Worm (Caenorhabditis elegans) whole organism, L4 larva: ENCODE measurements around the gene cyp-13A2.

Experiments used
- R02D3.7 ChIP-seq: fragments of 150-350 bp; sonication (generic microtip); optimal IDR thresholded peaks from 3 replicates; lab custom pipeline; 2014; ENCODE audit warnings: missing biosample characterization, missing genetic modification characterization
- T26A8.4 ChIP-seq: fragments of 200-800 bp; sonication (Bioruptor generic); IDR thresholded peaks from 2 replicates; pipeline ENCODE4 v1.3.6; 2022; ENCODE audit warnings: missing genetic modification characterization, missing compliant biosample characterization
- Y48G9A.11 ChIP-seq: fragments of 200-800 bp; sonication (Bioruptor generic); IDR thresholded peaks from 2 replicates; pipeline ENCODE4 v1.3.6; 2022; ENCODE audit warnings: missing genetic modification reagents, missing genetic modification characterization, missing compliant biosample characterization
- Y5F2A.4 ChIP-seq: fragments of 200-800 bp; sonication (Bioruptor generic); optimal IDR thresholded peaks from 2 replicates; lab custom pipeline; 2018; ENCODE audit warnings: mild to moderate bottlenecking, missing genetic modification characterization, missing compliant biosample characterization
- Y75B8A.6 ChIP-seq: fragments of 200-800 bp; sonication (Bioruptor generic); IDR thresholded peaks from 2 replicates; pipeline ENCODE4 v1.3.6; 2022; ENCODE audit warnings: missing genetic modification reagents, missing genetic modification characterization, missing compliant biosample characterization
- aha-1 ChIP-seq: fragments of 150-350 bp; peaks from one replicate; lab custom pipeline; 2014; ENCODE audit warnings: missing biosample characterization, missing genetic modification characterization
- ceh-20 ChIP-seq: fragments of 200-800 bp; sonication (Bioruptor generic); IDR thresholded peaks from 2 replicates; pipeline ENCODE4 v1.3.6; 2022; ENCODE audit warnings: missing genetic modification reagents, missing genetic modification characterization, missing compliant biosample characterization
- ceh-28 ChIP-seq: fragments of 150-350 bp; optimal IDR thresholded peaks from 2 replicates; lab custom pipeline; 2014; ENCODE audit warnings: missing biosample characterization, missing genetic modification reagents, missing genetic modification characterization
- ces-1 ChIP-seq: fragments of 150-350 bp; sonication (generic microtip); optimal IDR thresholded peaks from 4 replicates; lab custom pipeline; 2014; ENCODE audit warnings: missing biosample characterization, missing genetic modification reagents, missing genetic modification characterization
- daf-12 ChIP-seq: fragments of 150-350 bp; optimal IDR thresholded peaks from 2 replicates; lab custom pipeline; 2014; ENCODE audit warnings: missing biosample characterization, missing genetic modification reagents, missing genetic modification characterization
- daf-16 ChIP-seq, 3 experiments: sonication (generic microtip); optimal IDR thresholded peaks; 2 replicates each; lab custom pipeline; 2016 to 2017; ENCODE audit warnings: missing genetic modification characterization in 3 of 3, missing genetic modification reagents in 3 of 3, mild to moderate bottlenecking in 2 of 3, missing compliant biosample characterization in 2 of 3, missing biosample characterization in 1 of 3, moderate library complexity in 1 of 3
- daf-19 ChIP-seq: fragments of 200-800 bp; sonication (Bioruptor generic); conservative IDR thresholded peaks from 2 replicates; pipeline ENCODE4 v1.3.6; 2022; ENCODE audit warnings: missing genetic modification characterization, missing compliant biosample characterization
- daf-8 ChIP-seq: fragments of 200-800 bp; sonication (Bioruptor generic); IDR thresholded peaks from 2 replicates; pipeline ENCODE4 v1.3.6; 2022; ENCODE audit warnings: missing genetic modification characterization, missing compliant biosample characterization
- dmd-6 ChIP-seq: fragments of 200-800 bp; sonication (Bioruptor generic); IDR thresholded peaks from 2 replicates; pipeline ENCODE4 v1.3.6; 2022; ENCODE audit warnings: missing genetic modification reagents, missing genetic modification characterization, missing compliant biosample characterization
- dve-1 ChIP-seq: sonication (generic microtip); optimal IDR thresholded peaks from 2 replicates; lab custom pipeline; 2017; ENCODE audit warnings: antibody characterized with exemption, mild to moderate bottlenecking, missing genetic modification characterization, missing compliant biosample characterization; ENCODE audit not compliant: insufficient read depth
- fkh-10 ChIP-seq: fragments of 150-350 bp; optimal IDR thresholded peaks from 2 replicates; lab custom pipeline; 2014; ENCODE audit warnings: missing biosample characterization, missing genetic modification reagents, missing genetic modification characterization
- hlh-11 ChIP-seq: fragments of 200-800 bp; sonication (Bioruptor generic); optimal IDR thresholded peaks from 2 replicates; lab custom pipeline; 2018; ENCODE audit warnings: mild to moderate bottlenecking, missing genetic modification characterization, missing compliant biosample characterization
- hlh-30 ChIP-seq: sonication (generic microtip); optimal IDR thresholded peaks from 2 replicates; lab custom pipeline; 2017; ENCODE audit warnings: antibody characterized with exemption, mild to moderate bottlenecking, missing genetic modification characterization, missing compliant biosample characterization; ENCODE audit not compliant: insufficient read depth
- hmg-1.1 ChIP-seq: fragments of 200-800 bp; sonication (Bioruptor generic); IDR thresholded peaks from 2 replicates; pipeline ENCODE4 v1.3.6; 2022; ENCODE audit warnings: missing genetic modification reagents, missing genetic modification characterization, missing compliant biosample characterization
- lim-7 ChIP-seq: fragments of 200-800 bp; sonication (Bioruptor generic); IDR thresholded peaks from 2 replicates; pipeline ENCODE4 v1.3.6; 2022; ENCODE audit warnings: missing genetic modification characterization, missing compliant biosample characterization
- lin-1 ChIP-seq: fragments of 200-800 bp; sonication (Bioruptor generic); IDR thresholded peaks from 2 replicates; pipeline ENCODE4 v1.3.6; 2022; ENCODE audit warnings: missing genetic modification reagents, missing genetic modification characterization, missing compliant biosample characterization
- lin-13 ChIP-seq: fragments of 150-350 bp; optimal IDR thresholded peaks from 2 replicates; lab custom pipeline; 2014; ENCODE audit warnings: missing biosample characterization, missing genetic modification reagents, missing genetic modification characterization
- lsy-2 ChIP-seq, 2 experiments: fragments of 150-350 bp in 1 of 2; sonication (generic microtip) in 1 of 2; optimal IDR thresholded peaks; 2 replicates each; lab custom pipeline; 2014 to 2017; ENCODE audit warnings: missing biosample characterization in 2 of 2, missing genetic modification characterization in 2 of 2
- madf-5 ChIP-seq, 2 experiments: fragments of 200-800 bp; sonication (Bioruptor generic); IDR thresholded peaks; 2 replicates each; pipeline ENCODE4 v1.3.6; 2022; ENCODE audit warnings: missing compliant biosample characterization in 2 of 2, missing genetic modification characterization in 2 of 2
- madf-9 ChIP-seq: fragments of 200-800 bp; sonication (Bioruptor generic); conservative IDR thresholded peaks from 2 replicates; pipeline ENCODE4 v1.3.6; 2022; ENCODE audit warnings: missing genetic modification reagents, missing genetic modification characterization, missing compliant biosample characterization
- mdl-1 ChIP-seq, 2 experiments: fragments of 150-350 bp in 1 of 2; sonication (generic microtip) in 1 of 2; optimal IDR thresholded peaks; 2 replicates each; lab custom pipeline; 2014 to 2017; ENCODE audit warnings: missing biosample characterization in 2 of 2, missing genetic modification characterization in 2 of 2
- mdt-29 ChIP-seq: fragments of 200-800 bp; sonication (Bioruptor generic); IDR thresholded peaks from 2 replicates; pipeline ENCODE4 v1.3.6; 2022; ENCODE audit warnings: missing genetic modification reagents, missing genetic modification characterization, missing compliant biosample characterization
- mes-2 ChIP-seq: sonication (generic microtip); optimal IDR thresholded peaks from 2 replicates; lab custom pipeline; 2016; ENCODE audit warnings: missing genotype, mild to moderate bottlenecking, missing genetic modification characterization, missing compliant biosample characterization; ENCODE audit not compliant: poor library complexity, severe bottlenecking
- mxl-2 ChIP-seq: fragments of 200-800 bp; sonication (Bioruptor generic); conservative IDR thresholded peaks from 2 replicates; pipeline ENCODE4 v1.3.6; 2022; ENCODE audit warnings: missing genetic modification reagents, missing genetic modification characterization, missing compliant biosample characterization
- mxl-3 ChIP-seq: fragments of 200-800 bp; sonication (Bioruptor generic); optimal IDR thresholded peaks from 2 replicates; lab custom pipeline; 2018; ENCODE audit warnings: mild to moderate bottlenecking, missing genetic modification characterization, missing compliant biosample characterization
- nhr-102 ChIP-seq: sonication (generic microtip); optimal IDR thresholded peaks from 2 replicates; lab custom pipeline; 2016; ENCODE audit warnings: mild to moderate bottlenecking, missing genetic modification characterization, moderate library complexity, missing compliant biosample characterization
- nhr-28 ChIP-seq: fragments of 150-350 bp; optimal IDR thresholded peaks from 2 replicates; lab custom pipeline; 2014; ENCODE audit warnings: missing biosample characterization, missing genetic modification characterization
- nhr-41 ChIP-seq: fragments of 200-800 bp; sonication (Bioruptor generic); IDR thresholded peaks from 2 replicates; pipeline ENCODE4 v1.3.6; 2022; ENCODE audit warnings: missing genetic modification reagents, missing genetic modification characterization, missing compliant biosample characterization
- nhr-48 ChIP-seq: sonication (generic microtip); optimal IDR thresholded peaks from 2 replicates; lab custom pipeline; 2016; ENCODE audit warnings: mild to moderate bottlenecking, missing genetic modification characterization, missing compliant biosample characterization
- nhr-77 ChIP-seq: fragments of 150-350 bp; optimal IDR thresholded peaks from 2 replicates; lab custom pipeline; 2014; ENCODE audit warnings: missing biosample characterization, missing genetic modification characterization
- pqm-1 ChIP-seq: sonication (generic microtip); optimal IDR thresholded peaks from 2 replicates; lab custom pipeline; 2017; ENCODE audit warnings: missing biosample characterization, missing genetic modification characterization
- saeg-2 ChIP-seq: fragments of 200-800 bp; sonication (Bioruptor generic); IDR thresholded peaks from 2 replicates; pipeline ENCODE4 v1.3.6; 2022; ENCODE audit warnings: missing genetic modification reagents, missing genetic modification characterization, missing compliant biosample characterization
- set-16 ChIP-seq: fragments of 200-800 bp; sonication (Bioruptor generic); IDR thresholded peaks from 2 replicates; pipeline ENCODE4 v1.3.6; 2022; ENCODE audit warnings: missing genetic modification reagents, missing genetic modification characterization, missing compliant biosample characterization
- tra-1 ChIP-seq: fragments of 200-800 bp; sonication (Bioruptor generic); IDR thresholded peaks from 2 replicates; pipeline ENCODE4 v1.3.6; 2022; ENCODE audit warnings: missing genetic modification reagents, missing genetic modification characterization, missing compliant biosample characterization
- unc-62 ChIP-seq, 3 experiments: fragments of 150-350 bp in 1 of 3; sonication (generic microtip); optimal IDR thresholded peaks in 2 of 3; peaks in 1 of 3; 1 replicate in 1 of 3; 2 replicates in 2 of 3; lab custom pipeline; 2014 to 2017; ENCODE audit warnings: missing biosample characterization in 3 of 3, missing genetic modification characterization in 3 of 3, missing genetic modification reagents in 3 of 3, missing genotype in 1 of 3
- zfp-2 ChIP-seq: sonication (generic microtip); optimal IDR thresholded peaks from 2 replicates; lab custom pipeline; 2016; ENCODE audit warnings: mild to moderate bottlenecking, missing genetic modification characterization, missing compliant biosample characterization
- zfp-3 ChIP-seq: fragments of 200-800 bp; sonication (Bioruptor generic); conservative IDR thresholded peaks from 2 replicates; pipeline ENCODE4 v1.3.6; 2022; ENCODE audit warnings: missing genetic modification reagents, missing genetic modification characterization, missing compliant biosample characterization
- ztf-7 ChIP-seq: fragments of 150-350 bp; optimal IDR thresholded peaks from 2 replicates; lab custom pipeline; 2014; ENCODE audit warnings: missing biosample characterization, missing genetic modification characterization

The cyp-13A2 gene

DNA sequence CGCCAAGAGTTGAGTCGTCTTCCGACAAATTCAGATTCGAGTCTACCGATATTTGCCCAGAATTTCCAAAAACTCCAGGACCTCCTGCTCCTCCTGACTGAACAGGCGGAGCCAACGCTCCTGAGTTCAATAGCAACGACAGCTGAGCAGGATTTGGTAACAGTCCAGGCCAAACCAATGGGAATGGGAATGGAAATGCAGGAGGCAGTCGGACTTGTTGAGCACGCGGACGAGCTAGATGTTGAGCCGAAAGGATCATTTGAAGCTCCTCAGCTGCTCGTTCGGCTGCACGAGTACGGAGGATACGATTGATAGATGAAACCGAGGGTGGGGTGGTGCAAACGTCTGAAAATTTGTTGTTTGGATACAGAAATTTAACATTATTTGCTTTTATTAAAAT, 39.5 kb upstream of the cyp-13A2 start:
- no peak for TF ChIP-seq daf-12 (tag; lab: Kevin White, UChicago)
- TF ChIP-seq zfp-2 (tag; lab: Kevin White, UChicago) = no peak
- peak; percentile 56 for TF ChIP-seq aha-1 (tag; lab: Kevin White, UChicago)
- no peak for TF ChIP-seq madf-5 (GFP tag; IDR thresholded peaks at IDR 0.05; lab: Robert Waterston, UW)

DNA sequence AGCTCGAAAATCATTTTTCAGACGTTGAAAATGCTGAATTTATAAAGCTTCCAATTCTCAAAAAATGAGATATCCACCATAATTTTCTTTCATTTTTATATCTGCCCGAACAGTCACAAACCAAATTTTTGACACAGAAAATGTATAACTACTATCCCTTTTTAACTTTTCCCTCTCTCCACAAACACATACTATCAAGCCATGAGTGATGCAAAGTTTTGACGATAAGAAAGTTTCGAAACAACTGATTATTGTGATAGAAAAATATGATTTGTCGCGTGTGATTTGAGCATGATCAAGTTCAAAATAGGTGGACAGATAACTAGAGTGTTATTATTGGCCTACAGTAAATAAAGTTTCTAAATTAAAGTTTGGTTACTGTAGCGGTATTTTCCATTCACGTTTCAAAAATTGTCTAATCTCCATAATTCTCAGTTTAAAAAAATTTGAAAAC, 20.1 kb upstream of the cyp-13A2 start, which contains the start of gene cyp-13A8:
Gene cyp-13A8, minus strand, starts transcription at position 51 of the 454 bp plus-strand sequence.
- TF ChIP-seq lsy-2 (tag; optimal IDR thresholded peaks at IDR 0.05; lab: Kevin White, UChicago) (no peak), aha-1 (tag; lab: Kevin White, UChicago) (peak; percentile 38), dmd-6 (peak; percentile 90), nhr-48 (tag; lab: Kevin White, UChicago) (no peak), mdl-1 (tag; optimal IDR thresholded peaks at IDR 0.05; lab: Kevin White, UChicago) (peak in 1 of 2 experiments; percentile 66), fkh-10 (GFP tag; lab: Kevin White, UChicago) (no peak), ztf-7 (tag; lab: Kevin White, UChicago) (no peak), nhr-28 (tag; lab: Kevin White, UChicago) (peak; percentile 78), mes-2 (tag; lab: Kevin White, UChicago) (no peak), tra-1 (GFP tag; lab: Robert Waterston, UW) (0 out of 2 replicates have a peak, but pooled peaks have one; percentile 29), ceh-20 (GFP tag; lab: Robert Waterston, UW) (no peak), unc-62 (GFP tag; optimal IDR thresholded peaks at IDR 0.05 in 1 of 2; lab: Kevin White, UChicago) (peak in 1 of 2 experiments; percentile 21), unc-62 (tag; optimal IDR thresholded peaks at IDR 0.05; lab: Kevin White, UChicago) (no peak), hmg-1.1 (GFP tag; lab: Robert Waterston, UW) (no peak), hlh-11 (tag; lab: Kevin White, UChicago) (peak; percentile 79), nhr-102 (tag; lab: Kevin White, UChicago) (peak; percentile 93), mxl-3 (GFP tag; lab: Kevin White, UChicago) (peak; percentile 56), pqm-1 (tag; lab: Kevin White, UChicago) (peak; percentile 91), daf-8 (GFP tag; lab: Robert Waterston, UW) (no peak), mdt-29 (GFP tag; lab: Robert Waterston, UW) (no peak), hlh-30 (tag; lab: Kevin White, UChicago) (peak; percentile 91), daf-19 (no peak), nhr-77 (tag; lab: Kevin White, UChicago) (peak; percentile 1), daf-16 (GFP tag; optimal IDR thresholded peaks at IDR 0.05; lab: Kevin White, UChicago) (no peak), daf-16 (tag; optimal IDR thresholded peaks at IDR 0.05; lab: Kevin White, UChicago) (peak; percentile 71), dve-1 (peak; percentile 68)

DNA sequence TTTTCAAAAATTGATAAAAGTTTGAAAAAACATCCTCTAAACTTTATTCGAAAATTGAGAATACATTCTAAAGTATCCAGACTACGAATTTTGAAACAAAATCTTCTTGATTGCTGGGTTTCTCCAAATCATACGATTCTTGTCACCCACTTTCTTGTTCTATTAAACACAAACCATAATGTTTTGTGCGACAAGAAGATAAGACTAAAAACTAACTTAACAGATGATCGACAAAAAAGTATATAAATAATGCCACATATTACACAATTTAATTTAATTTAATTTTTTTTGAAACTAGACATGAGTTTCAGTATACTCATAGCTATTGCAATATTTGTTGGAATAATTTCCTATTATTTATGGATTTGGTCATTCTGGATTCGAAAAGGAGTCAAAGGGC, 15.9 kb upstream of the cyp-13A2 start, which contains the start of gene cyp-13A7:
Gene cyp-13A7, plus strand, starts transcription at position 301 of the 400 bp plus-strand sequence.
- TF ChIP-seq Y75B8A.6 (GFP tag; lab: Robert Waterston, UW) (no peak), dmd-6 (peak; percentile 6; the same call in 1 of the 2 replicates), Y5F2A.4 (no peak), nhr-41 (GFP tag; lab: Robert Waterston, UW) (no peak), Y48G9A.11 (GFP tag; lab: Robert Waterston, UW) (no peak), lim-7 (GFP tag; lab: Robert Waterston, UW) (no peak), nhr-28 (tag; lab: Kevin White, UChicago) (peak; percentile 17)

DNA sequence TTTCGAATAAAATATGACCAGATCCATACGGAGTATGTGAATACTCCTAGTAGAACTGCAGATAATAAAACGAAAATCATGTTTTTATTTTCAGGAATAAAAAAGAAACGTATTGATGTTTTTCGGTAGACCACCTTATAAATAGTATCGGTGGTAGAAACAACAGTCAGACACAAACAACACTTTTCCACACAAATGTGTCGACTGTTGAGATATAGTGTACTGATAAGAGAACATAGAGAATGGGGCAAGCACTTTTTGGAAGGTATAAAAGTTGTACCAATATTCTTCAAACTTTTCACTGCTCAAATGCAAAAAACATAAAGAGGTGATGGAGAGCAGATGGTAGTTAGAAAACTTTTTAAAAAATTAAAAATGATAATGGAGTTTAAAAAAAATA, 15.2 kb upstream of the cyp-13A2 start, which contains the start of gene cyp-13A6:
Gene cyp-13A6, minus strand, starts transcription at position 180 of the 400 bp plus-strand sequence.
- TF ChIP-seq ces-1 (GFP tag; lab: Kevin White, UChicago) = no peak
- no peak for TF ChIP-seq zfp-3
- no peak for TF ChIP-seq madf-9 (GFP tag; lab: Robert Waterston, UW)
- no peak for TF ChIP-seq lin-13 (GFP tag; lab: Kevin White, UChicago)
- no peak for TF ChIP-seq daf-16 (GFP tag; optimal IDR thresholded peaks at IDR 0.05; lab: Kevin White, UChicago)
- TF ChIP-seq daf-16 (tag; optimal IDR thresholded peaks at IDR 0.05; lab: Kevin White, UChicago) = peak; percentile 68
- no peak for TF ChIP-seq saeg-2
- TF ChIP-seq set-16 = no peak
- TF ChIP-seq mdt-29 (GFP tag; lab: Robert Waterston, UW) = no peak
- no peak for TF ChIP-seq R02D3.7 (tag; lab: Kevin White, UChicago)
- no peak for TF ChIP-seq lin-1 (GFP tag; lab: Robert Waterston, UW)
- TF ChIP-seq nhr-28 (tag; lab: Kevin White, UChicago) = peak; percentile 63
- no peak for TF ChIP-seq mxl-2 (GFP tag; lab: Robert Waterston, UW)
- TF ChIP-seq ceh-28 (tag; lab: Kevin White, UChicago) = no peak
- peak; percentile 18 for TF ChIP-seq hlh-11 (tag; lab: Kevin White, UChicago)
- TF ChIP-seq dmd-6 = peak; percentile 46; the same call in 1 of the 2 replicates
- no peak for TF ChIP-seq madf-5 (GFP tag; IDR thresholded peaks at IDR 0.05; lab: Robert Waterston, UW)
- TF ChIP-seq T26A8.4 (GFP tag; lab: Robert Waterston, UW) = no peak
